Fruit fly (Drosophila melanogaster): ENCODE measurements around the gene ebo.

The ebo gene

dm6 chrX:523179-523851 lies 46.9 kb upstream of the ebo start, which contains the start of gene elav:
Gene elav (minus strand): TSS chrX:523226.
- TF ChIP-seq CG3032 (tag; optimal IDR thresholded peaks at IDR 0.05) (peak; percentile 98), Smox (GFP tag; optimal IDR thresholded peaks at IDR 0.05) (peak; percentile 98), CG15336 (GFP tag; IDR thresholded peaks at IDR 0.05) (peak; percentile 99), OdsH (GFP tag; optimal IDR thresholded peaks at IDR 0.05) (peak; percentile 98), Eip75B (GFP tag; optimal IDR thresholded peaks at IDR 0.05) (peak; percentile 98), Sox102F (GFP tag; optimal IDR thresholded peaks at IDR 0.05) (peak; percentile 98), Ets21C (GFP tag; optimal IDR thresholded peaks at IDR 0.05) (peak; percentile 95), fd85E (GFP tag; optimal IDR thresholded peaks at IDR 0.05) (peak; percentile 94), CG6808 (GFP tag; optimal IDR thresholded peaks at IDR 0.05) (peak; percentile 98), CG11762 (GFP tag; optimal IDR thresholded peaks at IDR 0.05; ENCODE audit: insufficient read depth) (peak; percentile 97), acj6 (GFP tag; optimal IDR thresholded peaks at IDR 0.05) (peak; percentile 98), fd59A (GFP tag; optimal IDR thresholded peaks at IDR 0.05) (peak; percentile 97), CG6792 (GFP tag; optimal IDR thresholded peaks at IDR 0.05) (peak; percentile 98), CG8319 (GFP tag; optimal IDR thresholded peaks at IDR 0.05) (peak; percentile 97), pdm3 (GFP tag; optimal IDR thresholded peaks at IDR 0.05) (peak; percentile 98), Sox15 (GFP tag; optimal IDR thresholded peaks at IDR 0.05) (peak; percentile 95), svp (GFP tag) (peak; percentile 98), CG11294 (GFP tag; IDR thresholded peaks at IDR 0.05) (peak; percentile 97), CG10631 (GFP tag; optimal IDR thresholded peaks at IDR 0.05) (peak; percentile 97), CG10669 (GFP tag; optimal IDR thresholded peaks at IDR 0.05) (peak; percentile 97), CG32006 (GFP tag; optimal IDR thresholded peaks at IDR 0.05) (peak; percentile 98), Lpt (GFP tag; optimal IDR thresholded peaks at IDR 0.05) (peak; percentile 98), eg (GFP tag; IDR thresholded peaks at IDR 0.05) (peak; percentile 98), CG6276 (GFP tag; optimal IDR thresholded peaks at IDR 0.05) (peak; percentile 98), cyc (GFP tag; optimal IDR thresholded peaks at IDR 0.05) (peak; percentile 97), ss (GFP tag; optimal IDR thresholded peaks at IDR 0.05) (peak; percentile 98), CG1621 (tag; optimal IDR thresholded peaks at IDR 0.05) (peak; percentile 94), Met (GFP tag; optimal IDR thresholded peaks at IDR 0.05) (peak; percentile 99), CG34406 (GFP tag; optimal IDR thresholded peaks at IDR 0.05) (peak; percentile 97), esn (GFP tag; optimal IDR thresholded peaks at IDR 0.05) (peak; percentile 98), lz (GFP tag; optimal IDR thresholded peaks at IDR 0.05) (peak; percentile 98), Eip93F (GFP tag; optimal IDR thresholded peaks at IDR 0.05) (peak; percentile 96), fkh (GFP tag; optimal IDR thresholded peaks at IDR 0.05) (peak; percentile 88), Sox14 (GFP tag; optimal IDR thresholded peaks at IDR 0.05) (peak; percentile 98), salr (GFP tag; optimal IDR thresholded peaks at IDR 0.05) (peak; percentile 92 to 94), CG8632 (GFP tag; optimal IDR thresholded peaks at IDR 0.05) (peak; percentile 97), CG9139 (GFP tag; optimal IDR thresholded peaks at IDR 0.05) (peak; percentile 96), Hr38 (GFP tag; optimal IDR thresholded peaks at IDR 0.05) (peak; percentile 13), CG6854 (GFP tag; optimal IDR thresholded peaks at IDR 0.05) (peak; percentile 98), CG4318 (GFP tag; optimal IDR thresholded peaks at IDR 0.05) (peak; percentile 96), CG7368 (GFP tag; optimal IDR thresholded peaks at IDR 0.05) (peak; percentile 96), vri (GFP tag; optimal IDR thresholded peaks at IDR 0.05) (peak; percentile 97), CG6163 (GFP tag; IDR thresholded peaks at IDR 0.05) (peak; percentile 98), Hr4 (GFP tag; optimal IDR thresholded peaks at IDR 0.05) (peak; percentile 98), Eip78C (GFP tag) (peak; percentile 99), CG3919 (GFP tag; optimal IDR thresholded peaks at IDR 0.05) (peak; percentile 97), Hr39 (GFP tag; optimal IDR thresholded peaks at IDR 0.05) (peak; percentile 96), dac (GFP tag; optimal IDR thresholded peaks at IDR 0.05) (peak; percentile 97), Blimp-1 (GFP tag; optimal IDR thresholded peaks at IDR 0.05) (peak; percentile 93), achi (GFP tag; optimal IDR thresholded peaks at IDR 0.05) (peak; percentile 97), net (GFP tag; optimal IDR thresholded peaks at IDR 0.05) (peak; percentile 98)
